Worm (Caenorhabditis elegans) whole organism, young adult: Measurements from ENCODE around the gene mex-1.

ENCODE experiments used
- B0019.2 ChIP-seq: fragments of 200-800 bp; sonication (Bioruptor generic); conservative IDR thresholded peaks from 2 replicates; pipeline ENCODE4 v1.3.6; 2022; ENCODE audit warnings: missing genetic modification reagents, missing genetic modification characterization, missing compliant biosample characterization
- F52B5.7 ChIP-seq: sonication (generic microtip); optimal IDR thresholded peaks from 2 replicates; lab custom pipeline; 2016; ENCODE audit warnings: mild to moderate bottlenecking, missing genetic modification characterization, missing compliant biosample characterization
- F55B11.4 ChIP-seq: sonication (generic microtip); optimal IDR thresholded peaks from 2 replicates; lab custom pipeline; 2016; ENCODE audit warnings: missing compliant biosample characterization, missing genetic modification characterization, borderline replicate concordance; ENCODE audit not compliant: insufficient read depth
- K12H6.12 ChIP-seq: fragments of 200-800 bp; sonication (Bioruptor generic); optimal IDR thresholded peaks from 2 replicates; lab custom pipeline; 2018; ENCODE audit warnings: mild to moderate bottlenecking, missing genetic modification characterization, missing compliant biosample characterization
- T07F8.4 ChIP-seq: sonication (generic microtip); optimal IDR thresholded peaks from 2 replicates; lab custom pipeline; 2016; ENCODE audit warnings: mild to moderate bottlenecking, missing genetic modification characterization, moderate library complexity, missing compliant biosample characterization
- Y53F4B.3 ChIP-seq: fragments of 200-800 bp; sonication (Bioruptor generic); IDR thresholded peaks from 2 replicates; pipeline ENCODE4 v1.3.6; 2022; ENCODE audit warnings: missing genetic modification reagents, missing genetic modification characterization, missing compliant biosample characterization
- Y79H2A.3 ChIP-seq: fragments of 200-800 bp; sonication (Bioruptor generic); conservative IDR thresholded peaks from 2 replicates; pipeline ENCODE4 v1.3.6; 2022; ENCODE audit warnings: missing genetic modification reagents, missing genetic modification characterization, missing compliant biosample characterization
- akir-1 ChIP-seq: fragments of 200-800 bp; sonication (Bioruptor generic); optimal IDR thresholded peaks from 2 replicates; lab custom pipeline; 2018; ENCODE audit warnings: mild to moderate bottlenecking, missing genetic modification characterization, moderate library complexity, missing compliant biosample characterization
- ama-1 ChIP-seq, 3 experiments: fragments of 150-350 bp in 1 of 3; sonication (generic microtip) in 2 of 3; optimal IDR thresholded peaks; 2 replicates each; lab custom pipeline; 2014 to 2018; ENCODE audit warnings: missing biosample characterization in 2 of 3, missing genetic modification characterization in 2 of 3, missing genetic modification reagents in 2 of 3
- attf-3 ChIP-seq: fragments of 200-800 bp; sonication (Bioruptor generic); conservative IDR thresholded peaks from 2 replicates; pipeline ENCODE4 v1.3.6; 2022; ENCODE audit warnings: missing genetic modification reagents, missing genetic modification characterization, missing compliant biosample characterization
- cebp-1 ChIP-seq, 2 experiments: fragments of 200-800 bp in 1 of 2; sonication (Bioruptor generic) in 1 of 2; sonication (generic microtip) in 1 of 2; IDR thresholded peaks in 1 of 2; optimal IDR thresholded peaks in 1 of 2; 2 replicates each; pipeline versions ENCODE4 v1.3.6 to Lab custom; 2017 to 2022; ENCODE audit warnings: missing compliant biosample characterization in 2 of 2, missing genetic modification characterization in 2 of 2, mild to moderate bottlenecking in 1 of 2, missing genetic modification reagents in 1 of 2, moderate library complexity in 1 of 2
- ceh-58 ChIP-seq: fragments of 200-800 bp; sonication (Bioruptor generic); IDR thresholded peaks from 2 replicates; pipeline ENCODE4 v1.3.6; 2022; ENCODE audit warnings: missing genetic modification characterization, missing compliant biosample characterization
- ceh-79 ChIP-seq: sonication (generic microtip); optimal IDR thresholded peaks from 2 replicates; lab custom pipeline; 2017; ENCODE audit warnings: mild to moderate bottlenecking, missing genetic modification characterization, missing compliant biosample characterization
- ceh-91 ChIP-seq: fragments of 200-800 bp; sonication (Bioruptor generic); IDR thresholded peaks from 2 replicates; pipeline ENCODE4 v1.3.6; 2022; ENCODE audit warnings: missing genetic modification reagents, missing genetic modification characterization, missing compliant biosample characterization
- die-1 ChIP-seq: sonication (generic microtip); optimal IDR thresholded peaks from 2 replicates; lab custom pipeline; 2016; ENCODE audit warnings: missing genotype, mild to moderate bottlenecking, missing genetic modification characterization, missing compliant biosample characterization
- dpff-1 ChIP-seq: sonication (generic microtip); optimal IDR thresholded peaks from 2 replicates; lab custom pipeline; 2017; ENCODE audit warnings: mild to moderate bottlenecking, missing genetic modification characterization, missing compliant biosample characterization
- ekl-4 ChIP-seq: fragments of 200-800 bp; sonication (Bioruptor generic); IDR thresholded peaks from 2 replicates; pipeline ENCODE4 v1.3.6; 2022; ENCODE audit warnings: missing genetic modification reagents, missing genetic modification characterization, missing compliant biosample characterization
- fkh-3 ChIP-seq: sonication (generic microtip); optimal IDR thresholded peaks from 2 replicates; lab custom pipeline; 2016; ENCODE audit warnings: mild to moderate bottlenecking, missing genetic modification characterization, missing compliant biosample characterization
- gei-17 ChIP-seq: fragments of 200-800 bp; sonication (Bioruptor generic); optimal IDR thresholded peaks from 2 replicates; lab custom pipeline; 2018; ENCODE audit warnings: mild to moderate bottlenecking, missing genetic modification characterization, missing compliant biosample characterization
- hrde-1 ChIP-seq: sonication (generic microtip); optimal IDR thresholded peaks from 2 replicates; lab custom pipeline; 2016; ENCODE audit warnings: missing genetic modification characterization, mild to moderate bottlenecking, missing compliant biosample characterization, moderate library complexity, missing genotype, missing genetic modification reagents, borderline replicate concordance
- hsf-1 ChIP-seq: fragments of 200-800 bp; sonication (Bioruptor generic); IDR thresholded peaks from 2 replicates; pipeline ENCODE4 v1.3.6; 2022; ENCODE audit warnings: missing genetic modification reagents, missing genetic modification characterization, missing compliant biosample characterization
- lir-1 ChIP-seq: fragments of 200-800 bp; sonication (Bioruptor generic); conservative IDR thresholded peaks from 2 replicates; pipeline ENCODE4 v1.3.6; 2022; ENCODE audit warnings: missing genetic modification reagents, missing genetic modification characterization, missing compliant biosample characterization
- lsl-1 ChIP-seq: fragments of 200-800 bp; sonication (Bioruptor generic); optimal IDR thresholded peaks from 2 replicates; lab custom pipeline; 2018; ENCODE audit warnings: mild to moderate bottlenecking, missing genetic modification characterization, moderate library complexity, missing compliant biosample characterization
- madf-6 ChIP-seq: fragments of 200-800 bp; sonication (Bioruptor generic); IDR thresholded peaks from 2 replicates; pipeline ENCODE4 v1.3.6; 2022; ENCODE audit warnings: missing genetic modification reagents, missing genetic modification characterization, missing compliant biosample characterization
- mcd-1 ChIP-seq: fragments of 200-800 bp; sonication (Bioruptor generic); IDR thresholded peaks from 2 replicates; pipeline ENCODE4 v1.3.6; 2022; ENCODE audit warnings: missing genetic modification reagents, missing genetic modification characterization, missing compliant biosample characterization
- nhr-120 ChIP-seq: fragments of 200-800 bp; sonication (Bioruptor generic); IDR thresholded peaks from 2 replicates; pipeline ENCODE4 v1.3.6; 2022; ENCODE audit warnings: missing genetic modification characterization, missing compliant biosample characterization
- nhr-27 ChIP-seq: fragments of 200-800 bp; sonication (Bioruptor generic); optimal IDR thresholded peaks from 2 replicates; lab custom pipeline; 2018; ENCODE audit warnings: mild to moderate bottlenecking, missing genetic modification characterization, moderate library complexity, missing compliant biosample characterization
- nhr-80 ChIP-seq: sonication (generic microtip); optimal IDR thresholded peaks from 2 replicates; lab custom pipeline; 2016; ENCODE audit warnings: missing genetic modification characterization, missing compliant biosample characterization
- pbrm-1 ChIP-seq: fragments of 200-800 bp; sonication (Bioruptor generic); IDR thresholded peaks from 2 replicates; pipeline ENCODE4 v1.3.6; 2022; ENCODE audit warnings: missing genetic modification reagents, missing genetic modification characterization, missing compliant biosample characterization
- rec-8 ChIP-seq, 2 experiments: sonication (generic microtip); optimal IDR thresholded peaks; 2 replicates each; lab custom pipeline; 2016; ENCODE audit warnings: mild to moderate bottlenecking in 2 of 2, missing genetic modification characterization in 2 of 2, missing genetic modification reagents in 2 of 2, missing genotype in 2 of 2, missing biosample characterization in 1 of 2, missing compliant biosample characterization in 1 of 2, moderate library complexity in 1 of 2
- repo-1 ChIP-seq: sonication (generic microtip); optimal IDR thresholded peaks from 2 replicates; lab custom pipeline; 2017; ENCODE audit warnings: mild to moderate bottlenecking, missing genetic modification characterization, missing compliant biosample characterization
- rpc-1 ChIP-seq, 2 experiments: fragments of 150-350 bp in 1 of 2; sonication (generic microtip) in 1 of 2; optimal IDR thresholded peaks; 2 replicates each; lab custom pipeline; 2014 to 2018; ENCODE audit warnings: missing biosample characterization in 1 of 2, missing genetic modification characterization in 1 of 2, missing genetic modification reagents in 1 of 2, missing genotype in 1 of 2
- snpc-3.4 ChIP-seq: sonication (generic microtip); optimal IDR thresholded peaks from 2 replicates; lab custom pipeline; 2017; ENCODE audit warnings: missing genetic modification characterization, mild to moderate bottlenecking, missing compliant biosample characterization, antibody characterized with exemption, moderate library complexity, missing genotype, missing genetic modification reagents
- sptf-2 ChIP-seq: fragments of 200-800 bp; sonication (Bioruptor generic); optimal IDR thresholded peaks from 2 replicates; lab custom pipeline; 2018; ENCODE audit warnings: mild to moderate bottlenecking, missing genetic modification characterization, missing compliant biosample characterization
- tbp1 ChIP-seq: fragments of 200-800 bp; sonication (Bioruptor generic); optimal IDR thresholded peaks from 2 replicates; lab custom pipeline; 2018; ENCODE audit warnings: mild to moderate bottlenecking, missing genetic modification characterization, missing compliant biosample characterization
- tbx-9 ChIP-seq: sonication (generic microtip); optimal IDR thresholded peaks from 2 replicates; lab custom pipeline; 2016; ENCODE audit warnings: borderline replicate concordance, missing genetic modification characterization, inconsistent platforms, missing compliant biosample characterization
- unc-130 ChIP-seq: sonication (generic microtip); optimal IDR thresholded peaks from 2 replicates; lab custom pipeline; 2016; ENCODE audit warnings: missing genetic modification reagents, missing genetic modification characterization, missing compliant biosample characterization
- xnd-1 ChIP-seq: sonication (generic microtip); optimal IDR thresholded peaks from 2 replicates; lab custom pipeline; 2016; ENCODE audit warnings: missing genotype, missing genetic modification reagents, missing genetic modification characterization, missing compliant biosample characterization
- ztf-26 ChIP-seq: sonication (generic microtip); optimal IDR thresholded peaks from 2 replicates; lab custom pipeline; 2017; ENCODE audit warnings: missing genetic modification characterization, missing compliant biosample characterization
- ztf-28 ChIP-seq: fragments of 200-800 bp; sonication (Bioruptor generic); IDR thresholded peaks from 2 replicates; pipeline ENCODE4 v1.3.6; 2022; ENCODE audit warnings: missing genetic modification reagents, missing genetic modification characterization, missing compliant biosample characterization

mex-1 gene

ce11 chrII:11972266-11972665, 3.8 kb downstream of the mex-1 start (continued):
- no peak for TF ChIP-seq mcd-1 (GFP tag; lab: Robert Waterston, UW)
- no peak for TF ChIP-seq B0019.2 (GFP tag; lab: Robert Waterston, UW)
- TF ChIP-seq xnd-1 (tag; lab: Kevin White, UChicago), result peak; percentile 36
- peak; percentile 9 for TF ChIP-seq snpc-3.4 (tag; lab: Kevin White, UChicago)
- TF ChIP-seq madf-6, result peak; percentile 80
- no peak for TF ChIP-seq lir-1 (GFP tag; lab: Robert Waterston, UW)
- TF ChIP-seq ztf-26, result no peak
- TF ChIP-seq ceh-79 (tag; lab: Kevin White, UChicago), result no peak
- no peak for TF ChIP-seq rpc-1 (optimal IDR thresholded peaks at IDR 0.05; lab: Kevin White, UChicago)
- TF ChIP-seq rpc-1 (tag; optimal IDR thresholded peaks at IDR 0.05; lab: Kevin White, UChicago), result no peak
- TF ChIP-seq unc-130, result no peak
- TF ChIP-seq nhr-120 (GFP tag; lab: Robert Waterston, UW), result no peak
- no peak for TF ChIP-seq attf-3 (GFP tag; lab: Robert Waterston, UW)
- TF ChIP-seq sptf-2, result no peak
- no peak for TF ChIP-seq pbrm-1 (GFP tag; lab: Robert Waterston, UW)
- TF ChIP-seq Y53F4B.3 (GFP tag; lab: Robert Waterston, UW), result no peak
- no peak for TF ChIP-seq F52B5.7 (tag; lab: Kevin White, UChicago)
- TF ChIP-seq cebp-1 (GFP tag; IDR thresholded peaks at IDR 0.05; lab: Robert Waterston, UW), result no peak
- peak; percentile 16 for TF ChIP-seq cebp-1 (tag; optimal IDR thresholded peaks at IDR 0.05; lab: Kevin White, UChicago)
- no peak for TF ChIP-seq rec-8 (tag; optimal IDR thresholded peaks at IDR 0.05; lab: Kevin White, UChicago)
- no peak for TF ChIP-seq dpff-1 (tag; lab: Kevin White, UChicago)
- TF ChIP-seq gei-17 (GFP tag; lab: Kevin White, UChicago), result no peak
- TF ChIP-seq repo-1 (tag; lab: Kevin White, UChicago), result no peak
- peak; percentile 41 for TF ChIP-seq die-1
- no peak for TF ChIP-seq akir-1 (GFP tag; lab: Kevin White, UChicago)
- no peak; the same call in 1 of the 2 replicates for TF ChIP-seq ekl-4 (GFP tag; lab: Robert Waterston, UW)
- no peak for TF ChIP-seq nhr-80 (tag; lab: Kevin White, UChicago)
- peak; percentile 44; the same call in 1 of the 2 replicates for TF ChIP-seq hsf-1 (GFP tag; lab: Robert Waterston, UW)
- peak; percentile 50 for TF ChIP-seq lsl-1 (GFP tag; lab: Kevin White, UChicago)
- no peak for TF ChIP-seq T07F8.4 (tag; lab: Kevin White, UChicago)
- TF ChIP-seq ama-1 (optimal IDR thresholded peaks at IDR 0.05; lab: Kevin White, UChicago), result no peak
- no peak for TF ChIP-seq ama-1 (GFP tag; optimal IDR thresholded peaks at IDR 0.05; lab: Kevin White, UChicago)
- no peak for TF ChIP-seq tbx-9 (tag; lab: Kevin White, UChicago)
- TF ChIP-seq F55B11.4, result no peak
- no peak for TF ChIP-seq fkh-3
- peak; percentile 26; the same call in 1 of the 2 replicates for TF ChIP-seq ceh-91 (GFP tag; lab: Robert Waterston, UW)
- TF ChIP-seq K12H6.12 (tag; lab: Kevin White, UChicago), result no peak
- peak; percentile 81 for TF ChIP-seq hrde-1 (tag; lab: Kevin White, UChicago)
- no peak for TF ChIP-seq nhr-27
- TF ChIP-seq Y79H2A.3 (GFP tag; lab: Robert Waterston, UW), result no peak
- no peak for TF ChIP-seq ceh-58 (GFP tag; lab: Robert Waterston, UW)
- no peak for TF ChIP-seq tbp1
- no peak for TF ChIP-seq ztf-28
